Fruit fly (Drosophila melanogaster): ENCODE results near the gene Taf12L.

dm6 chr2L:4684361-4684760, 16.9 kb downstream of the Taf12L start, which contains the start of gene Elba1:
- TF ChIP-seq CG12768 (GFP tag; optimal IDR thresholded peaks at IDR 0.05), result no peak
- TF ChIP-seq CG14711 (tag; optimal IDR thresholded peaks at IDR 0.05), result no peak
- TF ChIP-seq CG5204 (GFP tag; optimal IDR thresholded peaks at IDR 0.05), result no peak
- no peak for TF ChIP-seq Mnt (GFP tag; optimal IDR thresholded peaks at IDR 0.05)
- no peak for TF ChIP-seq kay (GFP tag; ENCODE audit: borderline replicate concordance)
- TF ChIP-seq CG1620 (GFP tag; optimal IDR thresholded peaks at IDR 0.05), result no peak
- no peak for TF ChIP-seq Crg-1 (GFP tag; optimal IDR thresholded peaks at IDR 0.05)
- TF ChIP-seq bab1 (GFP tag; optimal IDR thresholded peaks at IDR 0.05), result no peak
- TF ChIP-seq CG11617 (GFP tag; optimal IDR thresholded peaks at IDR 0.05), result no peak
- TF ChIP-seq toe (GFP tag; optimal IDR thresholded peaks at IDR 0.05), result no peak
- no peak for TF ChIP-seq CG7101 (tag; optimal IDR thresholded peaks at IDR 0.05)
- TF ChIP-seq ovo (GFP tag; optimal IDR thresholded peaks at IDR 0.05), result no peak
- no peak for TF ChIP-seq CG33017 (tag; optimal IDR thresholded peaks at IDR 0.05)
- TF ChIP-seq CG7045 (GFP tag; optimal IDR thresholded peaks at IDR 0.05), result no peak

All from whole organism, adult.